Worm (Caenorhabditis elegans) whole organism, mixed stage, embryonic: ENCODE data around the gene str-153.

ENCODE experiments used
- elt-3 ChIP-seq: fragments of 150-350 bp; optimal IDR thresholded peaks from 2 replicates; lab custom pipeline; 2014; ENCODE audit warnings: missing biosample characterization, missing genetic modification characterization
- unc-39 ChIP-seq: fragments of 150-350 bp; optimal IDR thresholded peaks from 2 replicates; lab custom pipeline; 2014; ENCODE audit warnings: missing biosample characterization, missing genetic modification characterization
- unc-62 ChIP-seq: fragments of 150-350 bp; optimal IDR thresholded peaks from 2 replicates; lab custom pipeline; 2014; ENCODE audit warnings: missing biosample characterization, missing genetic modification reagents, missing genetic modification characterization

- TF ChIP-seq elt-3 (tag; lab: Kevin White, UChicago) (no peak), unc-39 (no peak), unc-62 (GFP tag; lab: Kevin White, UChicago) (no peak)
These were observed 19.7 kb downstream of the str-153 start, which contains the start of gene str-163 for ce11 chrIV:4953887-4954286.
